Worm (Caenorhabditis elegans) whole organism, young adult: ENCODE data around the gene T08G3.11.
A peak's percentile ranks its signal among the peaks of the same experiment; 100 is the strongest.

Experiments
- B0019.2 ChIP-seq: fragments of 200-800 bp; sonication (Bioruptor generic); conservative IDR thresholded peaks from 2 replicates; pipeline ENCODE4 v1.3.6; 2022; ENCODE audit warnings: missing genetic modification reagents, missing genetic modification characterization, missing compliant biosample characterization
- B0261.1 ChIP-seq: sonication (generic microtip); optimal IDR thresholded peaks from 2 replicates; lab custom pipeline; 2016; ENCODE audit warnings: mild to moderate bottlenecking, missing genetic modification characterization, moderate library complexity, missing compliant biosample characterization
- C06A6.2 ChIP-seq: fragments of 200-800 bp; sonication (Bioruptor generic); conservative IDR thresholded peaks from 2 replicates; pipeline ENCODE4 v1.3.6; 2022; ENCODE audit warnings: missing genetic modification characterization, missing compliant biosample characterization
- D2030.7 ChIP-seq: fragments of 200-800 bp; sonication (Bioruptor generic); IDR thresholded peaks from 2 replicates; pipeline ENCODE4 v1.3.6; 2022; ENCODE audit warnings: missing genetic modification reagents, missing genetic modification characterization, missing compliant biosample characterization
- F55B11.4 ChIP-seq: sonication (generic microtip); optimal IDR thresholded peaks from 2 replicates; lab custom pipeline; 2016; ENCODE audit warnings: missing compliant biosample characterization, missing genetic modification characterization, borderline replicate concordance; ENCODE audit not compliant: insufficient read depth
- F57C9.4 ChIP-seq: sonication (generic microtip); optimal IDR thresholded peaks from 2 replicates; lab custom pipeline; 2017; ENCODE audit warnings: mild to moderate bottlenecking, missing genetic modification characterization, missing compliant biosample characterization
- Y53F4B.3 ChIP-seq: fragments of 200-800 bp; sonication (Bioruptor generic); IDR thresholded peaks from 2 replicates; pipeline ENCODE4 v1.3.6; 2022; ENCODE audit warnings: missing genetic modification reagents, missing genetic modification characterization, missing compliant biosample characterization
- Y53G8AR.9 ChIP-seq: fragments of 200-800 bp; sonication (Bioruptor generic); conservative IDR thresholded peaks from 2 replicates; pipeline ENCODE4 v1.3.6; 2022; ENCODE audit warnings: missing genetic modification reagents, missing genetic modification characterization, missing compliant biosample characterization
- Y56A3A.18 ChIP-seq: fragments of 200-800 bp; sonication (Bioruptor generic); IDR thresholded peaks from 2 replicates; pipeline ENCODE4 v1.3.6; 2022; ENCODE audit warnings: missing genetic modification reagents, missing genetic modification characterization, missing compliant biosample characterization
- Y79H2A.3 ChIP-seq: fragments of 200-800 bp; sonication (Bioruptor generic); conservative IDR thresholded peaks from 2 replicates; pipeline ENCODE4 v1.3.6; 2022; ENCODE audit warnings: missing genetic modification reagents, missing genetic modification characterization, missing compliant biosample characterization
- Y95B8A.8 ChIP-seq: fragments of 200-800 bp; sonication (Bioruptor generic); IDR thresholded peaks from 2 replicates; pipeline ENCODE4 v1.3.6; 2022; ENCODE audit warnings: missing genetic modification reagents, missing genetic modification characterization, missing compliant biosample characterization
- cebp-2 ChIP-seq: fragments of 200-800 bp; sonication (Bioruptor generic); IDR thresholded peaks from 2 replicates; pipeline ENCODE4 v1.3.6; 2022; ENCODE audit warnings: missing genetic modification characterization, missing compliant biosample characterization
- ceh-27 ChIP-seq: fragments of 200-800 bp; sonication (Bioruptor generic); optimal IDR thresholded peaks from 2 replicates; lab custom pipeline; 2018; ENCODE audit warnings: mild to moderate bottlenecking, missing genetic modification characterization, moderate library complexity, missing compliant biosample characterization
- chd-7 ChIP-seq: sonication (generic microtip); optimal IDR thresholded peaks from 2 replicates; lab custom pipeline; 2016; ENCODE audit warnings: mild to moderate bottlenecking, missing genetic modification characterization, moderate library complexity, missing compliant biosample characterization
- egrh-3 ChIP-seq: fragments of 200-800 bp; sonication (Bioruptor generic); IDR thresholded peaks from 2 replicates; pipeline ENCODE4 v1.3.6; 2022; ENCODE audit warnings: missing genetic modification reagents, missing genetic modification characterization, missing compliant biosample characterization
- fkh-3 ChIP-seq: sonication (generic microtip); optimal IDR thresholded peaks from 2 replicates; lab custom pipeline; 2016; ENCODE audit warnings: mild to moderate bottlenecking, missing genetic modification characterization, missing compliant biosample characterization
- hrde-1 ChIP-seq: sonication (generic microtip); optimal IDR thresholded peaks from 2 replicates; lab custom pipeline; 2016; ENCODE audit warnings: missing genetic modification characterization, mild to moderate bottlenecking, missing compliant biosample characterization, moderate library complexity, missing genotype, missing genetic modification reagents, borderline replicate concordance
- lin-26 ChIP-seq: fragments of 200-800 bp; sonication (Bioruptor generic); IDR thresholded peaks from 2 replicates; pipeline ENCODE4 v1.3.6; 2022; ENCODE audit warnings: missing genetic modification reagents, missing genetic modification characterization, missing compliant biosample characterization
- lir-1 ChIP-seq: fragments of 200-800 bp; sonication (Bioruptor generic); conservative IDR thresholded peaks from 2 replicates; pipeline ENCODE4 v1.3.6; 2022; ENCODE audit warnings: missing genetic modification reagents, missing genetic modification characterization, missing compliant biosample characterization
- mel-28 ChIP-seq: sonication (generic microtip); optimal IDR thresholded peaks from 2 replicates; lab custom pipeline; 2016; ENCODE audit warnings: borderline replicate concordance, mild to moderate bottlenecking, missing genetic modification characterization, missing compliant biosample characterization
- nfyb-1 ChIP-seq: fragments of 200-800 bp; sonication (Bioruptor generic); IDR thresholded peaks from 2 replicates; pipeline ENCODE4 v1.3.6; 2022; ENCODE audit warnings: missing genetic modification reagents, missing genetic modification characterization, missing compliant biosample characterization
- nhr-179 ChIP-seq: sonication (generic microtip); optimal IDR thresholded peaks from 2 replicates; lab custom pipeline; 2016; ENCODE audit warnings: mild to moderate bottlenecking, missing genetic modification characterization, missing compliant biosample characterization
- pbrm-1 ChIP-seq: fragments of 200-800 bp; sonication (Bioruptor generic); IDR thresholded peaks from 2 replicates; pipeline ENCODE4 v1.3.6; 2022; ENCODE audit warnings: missing genetic modification reagents, missing genetic modification characterization, missing compliant biosample characterization
- pha-4 ChIP-seq: fragments of 150-350 bp; sonication (generic microtip); optimal IDR thresholded peaks from 2 replicates; lab custom pipeline; 2014; ENCODE audit warnings: missing biosample characterization, missing genetic modification reagents, missing genetic modification characterization
- rpc-1 ChIP-seq, 2 experiments: fragments of 150-350 bp in 1 of 2; sonication (generic microtip) in 1 of 2; optimal IDR thresholded peaks; 2 replicates each; lab custom pipeline; 2014 to 2018; ENCODE audit warnings: missing biosample characterization in 1 of 2, missing genetic modification characterization in 1 of 2, missing genetic modification reagents in 1 of 2, missing genotype in 1 of 2
- snpc-1.1 ChIP-seq: sonication (generic microtip); optimal IDR thresholded peaks from 2 replicates; lab custom pipeline; 2017; ENCODE audit warnings: missing genetic modification characterization, mild to moderate bottlenecking, missing compliant biosample characterization, antibody characterized with exemption, moderate library complexity, missing genotype, missing genetic modification reagents; ENCODE audit not compliant: insufficient read depth
- snpc-1.3 ChIP-seq: sonication (generic microtip); optimal IDR thresholded peaks from 2 replicates; lab custom pipeline; 2017; ENCODE audit warnings: missing genetic modification characterization, mild to moderate bottlenecking, missing compliant biosample characterization, antibody characterized with exemption, moderate library complexity, missing genotype, missing genetic modification reagents; ENCODE audit not compliant: insufficient read depth
- snpc-4 ChIP-seq, 5 experiments: fragments of 150-350 bp in 1 of 5; sonication (generic microtip) in 4 of 5; optimal IDR thresholded peaks; 2 replicates each; lab custom pipeline; 2014 to 2018; ENCODE audit warnings: missing genetic modification characterization in 5 of 5, missing biosample characterization in 3 of 5, antibody characterized with exemption in 2 of 5, mild to moderate bottlenecking in 2 of 5, missing compliant biosample characterization in 2 of 5, missing genotype in 2 of 5, moderate library complexity in 2 of 5, missing genetic modification reagents in 1 of 5
- sptf-2 ChIP-seq: fragments of 200-800 bp; sonication (Bioruptor generic); optimal IDR thresholded peaks from 2 replicates; lab custom pipeline; 2018; ENCODE audit warnings: mild to moderate bottlenecking, missing genetic modification characterization, missing compliant biosample characterization
- tbp1 ChIP-seq: fragments of 200-800 bp; sonication (Bioruptor generic); optimal IDR thresholded peaks from 2 replicates; lab custom pipeline; 2018; ENCODE audit warnings: mild to moderate bottlenecking, missing genetic modification characterization, missing compliant biosample characterization
- ztf-28 ChIP-seq: fragments of 200-800 bp; sonication (Bioruptor generic); IDR thresholded peaks from 2 replicates; pipeline ENCODE4 v1.3.6; 2022; ENCODE audit warnings: missing genetic modification reagents, missing genetic modification characterization, missing compliant biosample characterization

T08G3.11 gene

DNA sequence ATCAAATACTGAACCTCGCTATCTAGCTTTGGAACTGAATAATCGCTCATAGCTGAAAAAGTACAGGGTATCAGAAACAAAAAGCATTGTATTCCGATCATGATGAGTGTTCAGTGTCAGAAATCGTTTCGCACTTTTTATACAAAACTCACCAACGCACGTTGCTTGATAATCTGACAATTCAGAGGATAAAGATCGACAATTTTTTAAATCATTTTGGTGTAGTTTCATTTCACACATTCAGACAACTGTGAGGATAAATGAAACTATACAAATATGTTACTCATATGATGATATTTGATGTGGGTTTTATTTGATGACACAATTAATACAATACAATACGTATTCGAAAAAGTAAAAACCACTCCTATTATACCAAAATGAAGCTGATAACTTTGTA lies 3.9 kb upstream of the T08G3.11 start, which contains the start of gene F57E7.2:
Gene F57E7.2 (minus strand): TSS at position 101 of the 400 bp plus-strand sequence.
- no peak for TF ChIP-seq fkh-3 (tag; lab: Kevin White, UChicago)

DNA sequence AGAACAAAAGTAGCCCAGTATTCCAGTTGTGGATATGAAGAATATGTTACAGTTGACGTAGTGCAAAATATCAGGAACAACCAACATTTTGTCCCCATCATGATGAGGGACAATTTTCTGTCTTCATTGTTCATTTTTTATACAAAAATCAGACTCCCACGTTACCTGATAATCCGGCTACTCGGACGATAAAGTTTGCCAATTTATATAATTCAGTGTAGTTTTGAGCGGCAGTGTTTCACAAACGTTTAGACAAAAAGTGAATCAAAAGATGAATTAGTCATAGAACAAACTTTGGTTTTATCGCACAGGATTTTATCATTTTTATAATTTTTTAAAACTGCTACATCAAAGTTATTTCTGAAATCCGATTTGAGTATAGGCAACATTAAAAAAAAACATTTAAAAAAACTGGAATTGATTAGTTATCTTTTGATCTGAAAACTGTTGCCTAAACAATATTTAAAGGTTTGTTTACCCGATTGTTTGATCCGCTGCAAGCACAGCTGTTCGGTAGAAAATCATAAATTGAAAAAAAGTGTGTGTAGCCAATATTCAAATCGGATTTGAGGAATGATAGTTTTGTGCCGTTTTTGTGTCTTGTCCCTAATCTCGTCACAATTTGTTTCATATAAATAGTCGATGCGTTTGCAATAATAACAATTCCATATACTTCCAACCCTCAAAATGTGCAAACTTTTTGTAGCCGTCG lies 1.9 kb upstream of the T08G3.11 start, which contains the start of the genes F57E7.4 and spig-6:
Gene F57E7.4 (minus strand): TSS at position 101 of the 712 bp plus-strand sequence.
Gene spig-6 (plus strand): TSS at position 662 of the 712 bp plus-strand sequence.
- TF ChIP-seq ceh-27 (no peak), Y53F4B.3 (GFP tag; lab: Robert Waterston, UW) (no peak), nhr-179 (tag; lab: Kevin White, UChicago) (no peak), snpc-1.3 (tag; lab: Kevin White, UChicago) (no peak), D2030.7 (no peak), F57C9.4 (tag; lab: Kevin White, UChicago) (no peak), Y95B8A.8 (GFP tag; lab: Robert Waterston, UW) (no peak), chd-7 (no peak), hrde-1 (tag; lab: Kevin White, UChicago) (no peak), sptf-2 (GFP tag; lab: Kevin White, UChicago) (no peak), B0019.2 (GFP tag; lab: Robert Waterston, UW) (no peak), F55B11.4 (tag; lab: Kevin White, UChicago) (no peak), pbrm-1 (no peak), fkh-3 (tag; lab: Kevin White, UChicago) (no peak), Y79H2A.3 (no peak), mel-28 (tag; lab: Kevin White, UChicago) (no peak), C06A6.2 (no peak), lir-1 (GFP tag; lab: Robert Waterston, UW) (no peak), Y53G8AR.9 (GFP tag; lab: Robert Waterston, UW) (no peak), egrh-3 (no peak)

DNA sequence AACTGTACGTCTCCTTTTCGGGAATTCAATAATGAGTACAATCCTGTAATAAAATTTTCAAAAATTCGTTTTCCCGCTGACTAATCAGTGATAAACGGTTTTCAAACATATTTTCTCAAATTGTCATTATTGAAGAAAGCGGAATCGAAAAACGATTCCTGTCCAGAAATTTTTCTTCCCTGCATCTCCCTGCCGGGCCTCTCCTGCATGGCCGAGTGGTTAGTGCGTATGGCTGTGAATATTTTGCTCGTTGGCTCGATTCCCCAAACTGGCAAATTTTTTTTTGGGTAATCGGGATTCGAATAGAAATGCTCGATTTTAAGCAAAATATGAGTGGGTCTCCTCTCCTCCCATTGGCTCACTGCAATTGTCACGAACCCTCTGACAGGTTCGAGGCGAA lies 4.5 kb downstream of the T08G3.11 start:
- TF ChIP-seq pbrm-1 (0 out of 2 replicates have a peak, but pooled peaks have one; percentile 24), B0261.1 (tag; lab: Kevin White, UChicago) (peak; percentile 62), rpc-1 (optimal IDR thresholded peaks at IDR 0.05; lab: Kevin White, UChicago) (peak; percentile 4), rpc-1 (tag; optimal IDR thresholded peaks at IDR 0.05; lab: Kevin White, UChicago) (peak; percentile 55), tbp1 (GFP tag; lab: Kevin White, UChicago) (peak; percentile 82), Y56A3A.18 (GFP tag; lab: Robert Waterston, UW) (0 out of 2 replicates have a peak, but pooled peaks have one; percentile 49), lin-26 (GFP tag; lab: Robert Waterston, UW) (0 out of 2 replicates have a peak, but pooled peaks have one; percentile 14), nfyb-1 (GFP tag; lab: Robert Waterston, UW) (0 out of 2 replicates have a peak, but pooled peaks have one; percentile 23)

DNA sequence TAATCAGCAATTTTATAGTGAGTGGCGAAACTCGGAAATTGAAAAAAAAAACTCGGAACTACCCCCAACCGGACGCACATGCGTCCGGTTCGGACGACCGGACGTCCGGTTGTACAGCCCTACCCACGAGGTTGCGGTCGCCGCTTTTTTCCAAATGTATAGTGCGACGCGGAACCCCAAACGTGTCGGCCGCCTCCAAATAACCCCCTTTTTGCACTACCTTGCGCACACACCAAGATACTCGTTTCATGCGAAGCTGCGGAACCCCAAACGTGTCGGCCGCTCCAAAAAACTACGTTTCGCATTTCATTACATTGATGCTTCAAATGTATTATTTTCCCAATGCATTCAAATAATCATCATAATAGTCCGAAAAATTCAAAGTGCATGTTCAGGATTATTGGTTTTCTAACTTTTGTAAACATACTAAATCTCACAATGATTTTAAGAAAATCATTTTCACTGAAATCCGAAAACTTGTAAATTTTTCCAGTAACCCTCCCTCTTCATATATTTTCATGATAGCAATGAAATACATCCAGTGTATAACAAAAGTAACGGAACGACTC lies 7.1 kb downstream of the T08G3.11 start, which contains the start of gene srw-35:
Gene srw-35 (plus strand): TSS at position 519 of the 569 bp plus-strand sequence.
- TF ChIP-seq cebp-2 (GFP tag; lab: Robert Waterston, UW) (no peak), pha-4 (no peak), snpc-1.1 (tag; lab: Kevin White, UChicago) (peak; percentile 76), snpc-4 (GFP tag; optimal IDR thresholded peaks at IDR 0.05; lab: Kevin White, UChicago) (peak; percentile 26), snpc-4 (tag; optimal IDR thresholded peaks at IDR 0.05; lab: Kevin White, UChicago) (peak in 3 of 4 experiments; percentile 23 to 94 (median 82)), ztf-28 (GFP tag; lab: Robert Waterston, UW) (0 out of 2 replicates have a peak, but pooled peaks have one; percentile 14)
